Fruit fly (Drosophila melanogaster) whole organism, wandering third instar larva: ENCODE results near the gene CG7824.

Experiments used
- Abd-B ChIP-seq: fragments of >200 bp; optimal IDR thresholded peaks from 2 replicates; lab custom pipeline; 2017; ENCODE audit warnings: missing biosample characterization, missing genetic modification characterization
- CG9705 ChIP-seq: fragments of 200-800 bp; sonication (Bioruptor generic); optimal IDR thresholded peaks from 2 replicates; lab custom pipeline; 2018; ENCODE audit warnings: missing biosample characterization, mild to moderate bottlenecking, missing genetic modification characterization
- Hr83 ChIP-seq: fragments of 200-300 bp; sonication (Bioruptor generic); optimal IDR thresholded peaks from 2 replicates; lab custom pipeline; 2016; ENCODE audit warnings: missing biosample characterization, mild to moderate bottlenecking, missing genetic modification characterization, moderate library complexity; ENCODE audit not compliant: poor library complexity, severe bottlenecking
- br ChIP-seq: fragments of 200-800 bp; sonication (Bioruptor generic); optimal IDR thresholded peaks from 2 replicates; lab custom pipeline; 2016; ENCODE audit warnings: missing biosample characterization, missing genetic modification characterization
- brk ChIP-seq: fragments of 200-800 bp; sonication (Bioruptor generic); optimal IDR thresholded peaks from 2 replicates; lab custom pipeline; 2016; ENCODE audit warnings: missing biosample characterization, mild to moderate bottlenecking, missing genetic modification characterization
- dsf ChIP-seq: sonication (Bioruptor generic); optimal IDR thresholded peaks from 2 replicates; lab custom pipeline; 2016; ENCODE audit warnings: missing biosample characterization, missing genetic modification characterization, borderline replicate concordance
- foxo ChIP-seq, 2 experiments: fragments of 200-800 bp; sonication (Bioruptor generic); optimal IDR thresholded peaks; 2 replicates in 1 of 2; 3 replicates in 1 of 2; lab custom pipeline; 2016 to 2017; ENCODE audit warnings: missing biosample characterization in 2 of 2, missing genetic modification characterization in 2 of 2
- h ChIP-seq: fragments of 200-800 bp; sonication (Bioruptor generic); optimal IDR thresholded peaks from 3 replicates; lab custom pipeline; 2016; ENCODE audit warnings: missing biosample characterization, mild to moderate bottlenecking, missing genetic modification characterization
- pan ChIP-seq: fragments of >200 bp; optimal IDR thresholded peaks from 2 replicates; lab custom pipeline; 2017
- psq ChIP-seq: fragments of 200-800 bp; sonication (Bioruptor generic); optimal IDR thresholded peaks from 3 replicates; lab custom pipeline; 2017; ENCODE audit warnings: missing biosample characterization, mild to moderate bottlenecking, missing genetic modification characterization, moderate library complexity
- sage ChIP-seq: fragments of 200-800 bp; sonication (Bioruptor generic); optimal IDR thresholded peaks from 2 replicates; lab custom pipeline; 2016; ENCODE audit warnings: missing biosample characterization, mild to moderate bottlenecking, missing genetic modification characterization
- tai ChIP-seq: sonication (Bioruptor generic); optimal IDR thresholded peaks from 2 replicates; lab custom pipeline; 2016; ENCODE audit warnings: missing biosample characterization, missing genetic modification characterization

DNA sequence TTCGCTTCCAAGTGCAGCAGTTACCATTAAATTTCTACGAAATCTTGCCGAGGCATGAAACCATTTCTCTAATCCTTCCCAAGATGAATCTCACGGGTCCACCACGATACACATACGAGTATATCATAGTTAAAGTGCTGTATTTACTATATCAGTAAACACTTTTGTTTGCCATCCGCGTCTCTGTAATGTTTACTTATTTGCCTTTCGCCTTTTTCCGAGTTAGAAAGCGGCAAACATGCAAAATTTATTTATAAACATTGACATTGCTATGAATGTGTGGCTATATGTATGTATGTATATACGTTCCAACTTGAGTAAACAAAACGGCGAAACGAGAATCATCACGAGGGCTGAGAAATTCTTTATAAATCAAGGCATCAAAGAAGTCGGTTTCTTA lies 27.8 kb downstream of the CG7824 start:
- TF ChIP-seq CG9705 = no peak
- no peak for TF ChIP-seq Hr83
- no peak for TF ChIP-seq pan
- no peak for TF ChIP-seq psq (GFP tag; lab: Kevin White, UChicago)
- TF ChIP-seq br (GFP tag; lab: Kevin White, UChicago) = no peak
- TF ChIP-seq brk (GFP tag; lab: Kevin White, UChicago) = no peak
- no peak for TF ChIP-seq Abd-B (GFP tag; lab: Kevin White, UChicago)
- no peak for TF ChIP-seq foxo (GFP tag; optimal IDR thresholded peaks at IDR 0.05; lab: Kevin White, UChicago)
- no peak for TF ChIP-seq dsf (GFP tag; lab: Kevin White, UChicago)
- no peak for TF ChIP-seq sage
- TF ChIP-seq h (GFP tag; lab: Kevin White, UChicago) = no peak
- no peak for TF ChIP-seq tai
